Worm (Caenorhabditis elegans) whole organism, L4/young adult: Measurements from ENCODE around the gene obr-3.

ENCODE experiments used
- W03F9.2 ChIP-seq: fragments of 150-350 bp; optimal IDR thresholded peaks from 2 replicates; lab custom pipeline; 2014; ENCODE audit warnings: missing biosample characterization, missing genetic modification characterization
- dao-5 ChIP-seq: sonication (generic microtip); optimal IDR thresholded peaks from 2 replicates; lab custom pipeline; 2016; ENCODE audit warnings: missing genotype, missing genetic modification characterization, moderate library complexity, missing compliant biosample characterization
- him-1 ChIP-seq: sonication (generic microtip); optimal IDR thresholded peaks from 2 replicates; lab custom pipeline; 2016; ENCODE audit warnings: missing genotype, missing genetic modification reagents, missing genetic modification characterization, missing compliant biosample characterization

DNA sequence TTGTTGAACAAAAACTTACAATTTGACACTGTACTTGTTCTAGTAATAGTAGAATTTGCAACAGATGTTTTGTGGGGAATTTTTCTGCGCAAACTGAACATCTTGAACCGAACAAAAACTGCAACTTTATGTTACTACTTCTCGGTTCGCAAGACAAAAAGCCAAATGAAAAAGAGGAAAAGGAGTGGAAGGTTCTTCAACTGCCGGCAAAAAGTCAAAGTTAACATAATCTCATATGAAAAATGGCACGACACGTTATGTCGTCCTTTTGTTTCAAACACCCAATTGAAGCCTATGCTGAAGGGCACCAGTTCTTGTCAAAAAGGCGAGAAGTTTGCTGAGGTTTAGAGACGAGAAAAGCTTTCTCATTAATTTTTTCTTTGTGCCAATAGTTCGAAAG is 13.8 kb upstream of the obr-3 start, which contains the start of gene twk-23:
- TF ChIP-seq W03F9.2 (tag; lab: Kevin White, UChicago) (no peak), him-1 (tag; lab: Kevin White, UChicago) (no peak), dao-5 (no peak)
